Worm (Caenorhabditis elegans) whole organism, L4/young adult: ENCODE results near the gene stdh-3.

Experiments
- W03F9.2 ChIP-seq: fragments of 150-350 bp; optimal IDR thresholded peaks from 2 replicates; lab custom pipeline; 2014; ENCODE audit warnings: missing biosample characterization, missing genetic modification characterization
- dao-5 ChIP-seq: sonication (generic microtip); optimal IDR thresholded peaks from 2 replicates; lab custom pipeline; 2016; ENCODE audit warnings: missing genotype, missing genetic modification characterization, moderate library complexity, missing compliant biosample characterization
- him-1 ChIP-seq: sonication (generic microtip); optimal IDR thresholded peaks from 2 replicates; lab custom pipeline; 2016; ENCODE audit warnings: missing genotype, missing genetic modification reagents, missing genetic modification characterization, missing compliant biosample characterization

Gene stdh-3

DNA sequence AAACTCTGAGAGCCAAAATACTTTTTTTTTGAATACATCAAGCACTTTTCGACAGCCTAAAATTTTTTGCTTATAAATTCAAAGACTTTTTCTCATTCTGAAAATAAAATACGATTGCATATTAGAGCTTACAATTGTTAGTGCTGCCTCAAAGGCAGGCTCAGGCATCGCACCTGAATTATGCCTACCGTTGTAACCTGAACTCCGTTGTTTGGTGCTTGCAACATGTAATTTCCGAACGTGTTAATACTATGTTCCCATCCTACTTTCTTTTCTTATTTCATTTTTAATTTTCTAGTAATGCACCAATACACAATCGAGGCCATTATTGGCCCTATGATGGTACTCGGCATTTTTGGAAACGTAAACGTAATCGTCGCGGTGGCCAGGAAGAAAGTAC, 17.1 kb upstream of the stdh-3 start, which contains the start of gene srsx-19:
Gene srsx-19 (plus strand): TSS at position 301 of the 400 bp plus-strand sequence.
- no peak for TF ChIP-seq dao-5 (tag; lab: Kevin White, UChicago)

DNA sequence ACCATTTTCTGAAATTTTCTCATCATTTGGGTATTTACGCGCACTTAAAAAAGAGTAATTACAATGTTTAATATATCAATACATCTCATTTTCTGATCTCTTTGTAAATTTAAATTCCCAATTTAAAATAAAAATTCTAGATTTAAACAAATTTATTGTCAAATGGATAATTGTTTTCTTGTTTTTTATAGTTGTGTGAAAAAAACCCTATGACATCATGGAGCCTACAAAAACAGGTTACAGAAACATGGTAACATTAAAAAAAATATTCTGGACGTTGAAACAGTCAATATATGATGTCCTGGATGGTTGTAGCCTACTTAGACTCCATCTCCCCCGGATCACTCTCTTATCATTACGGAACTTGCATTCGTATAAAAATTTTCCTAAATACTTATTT, 14.9 kb upstream of the stdh-3 start, which contains the start of gene spp-12:
Gene spp-12 (plus strand): TSS at position 301 of the 400 bp plus-strand sequence.
- TF ChIP-seq him-1, result no peak
- no peak for TF ChIP-seq W03F9.2 (tag; lab: Kevin White, UChicago)
- TF ChIP-seq dao-5 (tag; lab: Kevin White, UChicago), result no peak

DNA sequence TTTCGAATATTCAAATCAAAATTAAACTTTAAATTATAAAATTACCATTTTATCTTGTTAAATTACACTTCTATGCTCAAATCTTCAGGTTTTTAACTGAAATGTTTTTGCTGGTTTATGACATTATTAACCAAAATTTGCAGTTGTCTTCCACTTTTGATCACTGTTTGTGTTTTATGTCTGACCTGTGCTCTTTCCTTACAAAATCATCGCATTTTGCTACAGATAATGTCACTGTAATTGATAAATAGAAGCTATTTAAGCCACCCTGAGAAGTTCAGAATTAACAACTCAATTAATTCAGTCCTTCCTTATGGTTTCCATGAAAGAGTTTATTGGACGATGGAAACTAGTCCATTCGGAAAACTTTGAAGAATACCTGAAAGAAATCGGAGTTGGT, 13.9 kb upstream of the stdh-3 start, which contains the start of gene lbp-8:
Gene lbp-8 (plus strand): TSS at position 301 of the 400 bp plus-strand sequence.
- no peak for TF ChIP-seq W03F9.2 (tag; lab: Kevin White, UChicago)
- no peak for TF ChIP-seq dao-5 (tag; lab: Kevin White, UChicago)
- no peak for TF ChIP-seq him-1

DNA sequence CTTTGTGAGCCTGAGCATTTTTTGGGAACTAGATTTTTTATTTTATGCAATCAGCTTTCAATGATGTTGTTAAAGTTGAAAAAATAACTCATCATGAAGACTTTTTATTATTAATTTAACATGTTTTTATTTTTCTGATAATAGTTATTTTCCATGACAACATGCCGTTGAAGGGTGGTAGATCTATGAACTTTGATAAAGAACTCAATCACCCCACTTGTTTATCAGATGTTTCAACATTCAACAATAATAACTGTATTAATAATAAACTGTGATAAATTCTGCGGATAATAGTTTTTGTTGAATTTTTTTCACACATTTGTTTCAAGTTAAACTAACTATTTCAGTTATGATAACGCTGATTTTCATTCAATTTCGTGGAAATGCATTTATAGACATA, 12.9 kb upstream of the stdh-3 start:
- TF ChIP-seq dao-5 (tag; lab: Kevin White, UChicago), result no peak
- TF ChIP-seq W03F9.2 (tag; lab: Kevin White, UChicago), result peak; percentile 12
- TF ChIP-seq him-1, result no peak

DNA sequence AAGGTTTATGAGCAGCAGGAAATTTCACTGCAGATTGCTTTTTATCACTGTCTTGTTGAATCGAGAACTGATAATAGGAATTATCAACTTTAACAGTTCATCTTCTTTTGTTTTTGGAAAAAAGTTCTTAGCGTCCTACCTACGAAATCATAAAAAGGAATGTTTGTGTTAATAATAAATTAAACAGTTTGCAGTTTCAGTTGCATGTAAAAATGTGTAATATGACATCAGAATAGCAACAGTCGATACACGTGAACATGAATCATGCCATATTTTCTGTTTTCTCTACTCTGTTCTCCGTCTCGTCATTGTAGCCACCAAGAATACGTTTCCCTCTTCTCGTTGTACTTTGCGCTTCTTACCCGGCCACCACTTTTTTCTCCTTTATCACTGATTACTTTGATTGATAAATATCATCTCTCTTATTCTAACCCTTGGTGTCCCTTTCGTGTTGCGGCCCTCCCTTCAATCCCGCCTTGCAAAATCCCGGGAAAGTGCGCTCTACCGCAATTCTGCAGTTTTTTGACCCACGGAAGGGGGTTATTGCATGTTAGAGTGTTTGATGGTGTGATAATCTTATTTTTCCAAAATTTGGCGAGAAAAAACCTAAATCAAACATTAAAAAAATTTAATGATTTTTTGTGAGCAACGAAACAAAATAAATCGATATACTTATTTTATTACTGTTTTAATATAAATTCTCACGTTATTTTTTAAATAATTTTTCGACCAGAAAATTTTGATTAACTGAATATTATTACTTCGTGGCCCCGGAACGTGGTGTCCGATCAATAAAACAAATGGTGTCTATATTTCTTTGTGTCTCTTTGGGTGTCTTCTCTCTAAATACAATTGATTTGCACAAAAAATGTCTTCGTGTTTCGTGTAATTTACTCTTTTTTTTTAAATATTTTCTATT, 11.7 kb upstream of the stdh-3 start, which contains the start of gene sptl-3:
Gene sptl-3 (plus strand): TSS at position 869 of the 919 bp plus-strand sequence.
- TF ChIP-seq dao-5 (tag; lab: Kevin White, UChicago) (no peak), W03F9.2 (tag; lab: Kevin White, UChicago) (no peak), him-1 (no peak)

DNA sequence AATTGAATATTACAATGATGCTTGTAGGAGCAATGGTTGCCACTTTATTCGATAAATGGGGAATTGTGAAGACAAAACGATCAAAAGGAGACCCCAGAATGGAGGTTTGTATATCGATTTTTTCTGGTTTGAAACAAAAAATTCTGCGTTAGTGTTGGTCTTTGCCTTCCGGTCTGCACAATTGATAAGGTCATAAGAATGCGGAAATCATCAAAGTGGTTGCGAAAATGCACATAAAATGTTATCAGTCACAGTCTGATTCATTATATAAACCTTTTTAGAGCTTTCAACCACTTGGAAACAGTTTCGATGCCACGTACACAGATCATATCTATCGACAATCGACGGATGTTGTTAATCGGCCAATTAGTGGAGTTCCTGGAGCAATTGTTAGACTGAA, 10.8 kb upstream of the stdh-3 start:
- no peak for TF ChIP-seq dao-5 (tag; lab: Kevin White, UChicago)

DNA sequence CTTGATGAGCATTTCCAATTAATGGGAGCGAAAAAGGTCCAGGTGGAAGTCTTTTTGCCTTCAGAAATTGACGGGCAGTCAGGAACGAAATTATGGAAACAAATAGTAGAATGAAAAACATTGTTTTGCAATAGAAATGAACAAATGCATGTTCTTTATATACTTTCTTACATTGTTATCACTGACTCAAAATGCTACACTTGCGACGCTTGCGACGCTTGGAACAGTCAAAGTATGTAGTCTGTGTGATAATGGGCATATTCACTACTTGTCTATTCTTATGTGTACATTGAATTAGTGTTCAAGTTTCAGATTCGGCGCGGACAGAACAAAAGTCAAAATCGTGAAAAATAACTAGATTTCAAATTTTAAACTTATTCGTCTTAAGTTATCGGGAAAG, 6.1 kb upstream of the stdh-3 start, which contains the start of gene cyp-35C1:
Gene cyp-35C1 (minus strand): TSS at position 132 of the 400 bp plus-strand sequence.
- TF ChIP-seq him-1 (no peak), dao-5 (tag; lab: Kevin White, UChicago) (no peak), W03F9.2 (tag; lab: Kevin White, UChicago) (no peak)

DNA sequence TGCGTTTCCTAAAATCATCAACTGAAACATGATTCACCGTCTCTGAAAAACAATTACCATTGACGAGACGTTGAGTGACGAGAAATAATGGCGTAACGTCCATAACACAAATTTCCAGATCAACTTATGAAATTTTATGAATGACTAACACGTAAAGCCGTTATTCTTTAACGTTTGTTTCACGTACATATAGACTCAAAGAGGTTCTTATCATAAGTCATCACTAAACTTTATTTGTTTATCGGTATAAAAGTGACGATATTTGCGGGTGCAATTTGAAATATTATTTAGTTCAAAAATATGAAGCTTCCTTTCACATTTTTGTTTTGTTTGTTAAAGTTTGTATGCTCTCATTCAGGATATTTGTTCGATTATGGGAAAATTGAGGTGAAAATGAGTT, 5.2 kb upstream of the stdh-3 start, which contains the start of gene oac-3:
Gene oac-3 (plus strand): TSS at position 301 of the 400 bp plus-strand sequence.
- no peak for TF ChIP-seq him-1
- TF ChIP-seq W03F9.2 (tag; lab: Kevin White, UChicago), result no peak
- TF ChIP-seq dao-5 (tag; lab: Kevin White, UChicago), result no peak

DNA sequence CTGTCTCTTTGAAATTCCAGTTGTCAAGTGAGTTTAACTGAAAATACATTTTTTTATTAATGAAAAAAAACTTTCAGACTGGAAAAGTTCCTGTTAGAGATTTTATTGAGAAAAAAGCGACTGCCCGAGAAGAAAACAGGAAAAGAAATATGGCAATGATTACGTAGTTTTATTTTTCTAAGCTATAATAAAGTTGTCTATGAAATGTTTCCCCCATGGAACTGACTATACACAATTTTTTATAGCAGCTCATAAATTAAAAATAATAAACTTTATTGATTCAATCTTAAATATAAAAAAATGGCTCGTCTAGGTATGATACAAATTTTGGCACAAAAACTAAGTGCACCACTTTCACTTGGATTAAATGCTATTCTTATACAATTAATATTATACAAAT, 1.9 kb upstream of the stdh-3 start, which contains the start of gene C06B3.1:
Gene C06B3.1 (plus strand): TSS at position 301 of the 400 bp plus-strand sequence.
- TF ChIP-seq him-1 (no peak), W03F9.2 (tag; lab: Kevin White, UChicago) (no peak), dao-5 (tag; lab: Kevin White, UChicago) (no peak)

DNA sequence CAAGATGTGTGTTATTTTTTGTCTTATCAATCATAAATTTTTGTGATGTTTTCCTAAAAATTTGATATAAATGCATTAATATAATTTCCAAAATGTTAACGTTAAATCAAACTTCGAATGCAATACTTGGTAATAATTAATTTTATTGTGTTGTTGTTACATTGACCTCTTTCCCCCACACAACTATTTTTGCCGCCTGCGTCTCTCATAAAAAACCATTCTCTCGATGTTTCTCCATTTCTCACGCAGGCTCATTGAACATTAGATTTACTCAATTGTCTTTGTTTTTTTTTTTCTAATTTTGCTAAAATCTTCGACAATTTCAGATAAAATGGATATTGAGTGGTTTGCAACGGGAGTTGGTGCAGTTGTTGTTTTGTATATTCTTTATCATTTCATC, 1.8 kb downstream of the stdh-3 start, which contains the start of gene stdh-1:
Gene stdh-1 (plus strand): TSS at position 327 of the 400 bp plus-strand sequence.
- TF ChIP-seq W03F9.2 (tag; lab: Kevin White, UChicago) (no peak), dao-5 (tag; lab: Kevin White, UChicago) (no peak), him-1 (no peak)

DNA sequence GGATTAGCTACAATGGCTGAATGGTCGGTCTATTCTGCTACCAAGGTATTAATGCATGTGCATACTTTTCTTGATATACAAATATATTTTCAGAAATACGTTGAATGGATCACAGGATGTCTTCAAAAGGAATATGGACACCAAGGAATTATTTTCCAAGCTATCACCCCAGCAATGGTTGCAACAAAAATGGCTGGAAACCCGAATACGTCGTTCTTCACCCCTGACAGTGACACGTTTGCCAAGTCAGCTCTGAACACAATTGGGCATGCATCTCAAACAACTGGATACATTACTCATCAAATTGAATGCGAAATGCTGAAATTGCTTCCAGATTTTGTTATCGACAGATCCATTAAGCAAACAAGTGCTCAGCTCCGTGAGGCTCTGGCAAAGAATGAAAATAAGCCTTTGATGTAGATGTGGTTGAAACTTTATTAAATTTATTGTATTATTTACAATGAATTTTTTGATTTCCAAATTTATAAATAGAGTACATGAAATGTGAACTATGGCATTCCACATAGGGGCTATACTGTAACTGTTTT, 3.2 kb downstream of the stdh-3 start:
- no peak for TF ChIP-seq dao-5 (tag; lab: Kevin White, UChicago)
- no peak for TF ChIP-seq W03F9.2 (tag; lab: Kevin White, UChicago)
- no peak for TF ChIP-seq him-1

DNA sequence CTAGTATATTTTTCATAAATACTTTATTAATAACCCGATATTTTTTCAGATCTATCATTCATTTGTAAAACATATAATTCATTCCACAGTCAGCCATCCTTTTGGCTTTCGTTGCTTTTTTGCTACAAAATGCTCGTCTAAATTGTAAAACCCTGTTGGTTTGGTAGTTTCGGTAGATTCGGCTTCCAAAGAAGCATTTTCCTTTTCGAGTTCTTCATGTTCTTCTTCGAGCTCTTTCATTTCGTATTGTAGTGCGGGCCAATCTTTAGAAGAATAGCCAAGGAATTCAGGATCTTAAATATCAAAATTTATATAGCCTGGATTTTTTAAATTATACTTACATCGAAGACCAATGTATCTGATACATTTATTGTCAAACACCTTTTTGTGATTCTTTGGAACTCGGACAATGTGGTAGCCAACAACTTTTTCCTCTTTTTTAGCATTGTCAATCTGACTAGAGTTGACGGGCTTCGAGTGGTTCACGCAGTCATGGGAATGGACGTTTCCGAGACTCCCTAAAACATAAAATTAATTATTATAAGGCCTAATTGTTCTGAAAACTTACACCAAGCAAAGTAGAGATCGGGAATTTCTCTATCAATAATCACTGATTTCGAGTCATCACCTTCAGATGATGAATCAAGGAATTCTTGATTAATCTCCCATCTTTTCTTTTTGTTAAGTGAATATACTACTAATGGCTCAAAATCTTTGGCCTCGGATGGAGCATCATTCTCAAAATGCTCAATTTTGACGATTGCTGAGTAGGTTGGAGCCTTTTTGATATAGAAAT, 3.9 kb downstream of the stdh-3 start:
- TF ChIP-seq him-1 (no peak), W03F9.2 (tag; lab: Kevin White, UChicago) (no peak), dao-5 (tag; lab: Kevin White, UChicago) (no peak)

DNA sequence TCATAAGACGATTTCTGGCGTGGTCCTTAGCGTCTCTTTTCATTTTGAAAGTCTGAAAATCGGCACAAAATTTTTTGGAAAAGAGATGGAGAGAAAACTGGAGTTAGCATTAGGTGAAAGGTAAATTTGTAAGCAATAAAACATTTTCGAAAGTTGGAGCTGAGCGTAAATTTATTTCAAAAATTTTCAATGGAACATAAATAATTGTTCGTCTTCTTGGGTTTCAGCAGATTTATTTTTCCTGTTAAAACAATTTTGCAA, 4.4 kb downstream of the stdh-3 start, which contains the start of gene C06B3.6:
Gene C06B3.6 (minus strand): TSS at position 52 of the 261 bp plus-strand sequence.
- TF ChIP-seq dao-5 (tag; lab: Kevin White, UChicago) (no peak), W03F9.2 (tag; lab: Kevin White, UChicago) (no peak), him-1 (no peak)
